Worm (Caenorhabditis elegans): ENCODE results near the gene hpx-2.

DNA sequence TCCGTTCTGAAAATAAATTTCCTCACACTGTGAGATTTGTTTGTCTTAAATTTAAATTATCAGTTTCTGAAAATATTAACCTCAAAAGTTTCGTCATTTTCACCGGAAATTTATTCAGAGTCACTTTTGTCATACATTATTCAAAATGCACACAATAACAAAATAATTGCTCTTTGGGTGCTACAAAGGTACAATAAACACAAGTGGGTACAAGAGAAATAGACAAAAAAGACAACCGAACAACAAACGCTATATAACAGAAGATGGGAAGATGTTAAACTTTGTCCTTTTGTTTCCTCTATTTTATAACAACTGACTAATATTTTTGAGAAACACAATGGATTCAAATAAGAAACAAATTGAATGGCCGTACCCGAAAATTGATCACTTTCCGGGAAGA lies 19.3 kb downstream of the hpx-2 start:
- TF ChIP-seq dao-5 (tag; optimal IDR thresholded peaks at IDR 0.05) = no peak
- no peak for TF ChIP-seq him-1 (tag; optimal IDR thresholded peaks at IDR 0.05)
